Fruit fly (Drosophila melanogaster) whole organism, embryonic: ENCODE results near the gene RhoGAP18B.

Source experiments
- Abd-B ChIP-seq: fragments of 200-800 bp; sonication (Bioruptor generic); optimal IDR thresholded peaks from 2 replicates; lab custom pipeline; 2018; ENCODE audit warnings: missing biosample characterization, mild to moderate bottlenecking, missing genetic modification characterization, moderate library complexity
- Asciz ChIP-seq: fragments of 200-800 bp; sonication (Bioruptor generic); optimal IDR thresholded peaks from 2 replicates; lab custom pipeline; 2017; ENCODE audit warnings: missing biosample characterization, mild to moderate bottlenecking, missing genetic modification characterization, missing genetic modification reagents
- Awh ChIP-seq: fragments of 200-800 bp; sonication (Bioruptor generic); IDR thresholded peaks from 2 replicates; pipeline ENCODE4, ENCODE4 v1.3.6; 2022; ENCODE audit warnings: missing biosample characterization, missing genetic modification characterization
- CG11456 ChIP-seq: fragments of 200-800 bp; sonication (Bioruptor generic); IDR thresholded peaks from 3 replicates; pipeline ENCODE4 v1.3.6; 2022; ENCODE audit warnings: missing biosample characterization, missing genetic modification characterization
- CG11560 ChIP-seq: fragments of 200-800 bp; sonication (Bioruptor generic); IDR thresholded peaks from 3 replicates; pipeline ENCODE4 v1.3.6; 2022; ENCODE audit warnings: missing biosample characterization, missing genetic modification characterization
- CG13287 ChIP-seq: fragments of 200-800 bp; sonication (Bioruptor generic); IDR thresholded peaks from 2 replicates; pipeline ENCODE4 v1.3.6; 2022; ENCODE audit warnings: missing biosample characterization, missing genetic modification characterization; ENCODE audit not compliant: partially characterized antibody
- CG15601 ChIP-seq: fragments of 200-800 bp; sonication (Bioruptor generic); optimal IDR thresholded peaks from 3 replicates; lab custom pipeline; 2019; ENCODE audit warnings: missing biosample characterization, mild to moderate bottlenecking, missing genetic modification characterization, moderate library complexity
- CG16863 ChIP-seq: fragments of 200-800 bp; sonication (Bioruptor generic); optimal IDR thresholded peaks from 3 replicates; lab custom pipeline; 2016; ENCODE audit warnings: missing biosample characterization, missing genetic modification characterization
- CG1832 ChIP-seq: fragments of 200-800 bp; sonication (Bioruptor generic); optimal IDR thresholded peaks from 2 replicates; lab custom pipeline; 2017; ENCODE audit warnings: missing biosample characterization, mild to moderate bottlenecking, missing genetic modification characterization, inconsistent platforms
- CG2712 ChIP-seq: fragments of 200-800 bp; optimal IDR thresholded peaks from 3 replicates; lab custom pipeline; 2019; ENCODE audit warnings: missing biosample characterization, mild to moderate bottlenecking, missing genetic modification characterization, moderate library complexity
- CG2875 ChIP-seq: fragments of 200-800 bp; sonication (Bioruptor generic); optimal IDR thresholded peaks from 2 replicates; lab custom pipeline; 2017; ENCODE audit warnings: missing biosample characterization, mild to moderate bottlenecking, missing genetic modification characterization, missing genetic modification reagents
- CG33557 ChIP-seq: fragments of 200-800 bp; sonication (Bioruptor generic); optimal IDR thresholded peaks from 2 replicates; lab custom pipeline; 2019; ENCODE audit warnings: missing biosample characterization, mild to moderate bottlenecking, missing genetic modification characterization, moderate library complexity
- CG34224 ChIP-seq: fragments of 200-800 bp; sonication (Bioruptor generic); IDR thresholded peaks from 3 replicates; pipeline ENCODE4 v1.3.6; 2022; ENCODE audit warnings: missing biosample characterization, missing genetic modification characterization; ENCODE audit not compliant: partially characterized antibody
- CG4328 ChIP-seq: fragments of 200-800 bp; sonication (Bioruptor generic); optimal IDR thresholded peaks from 3 replicates; lab custom pipeline; 2017; ENCODE audit warnings: missing biosample characterization, missing genetic modification reagents, missing genetic modification characterization
- CG4404 ChIP-seq: fragments of 200-800 bp; sonication (Bioruptor generic); IDR thresholded peaks from 2 replicates; pipeline ENCODE4 v1.3.6; 2022; ENCODE audit warnings: missing biosample characterization, missing genetic modification characterization
- CG7372 ChIP-seq: fragments of 200-800 bp; sonication (Bioruptor generic); IDR thresholded peaks from 2 replicates; pipeline ENCODE4 v1.3.6; 2022; ENCODE audit warnings: missing biosample characterization, missing genetic modification characterization
- CG8089 ChIP-seq: fragments of 200-800 bp; sonication (Bioruptor generic); optimal IDR thresholded peaks from 3 replicates; lab custom pipeline; 2016; ENCODE audit warnings: missing biosample characterization, missing genetic modification characterization
- Deaf1 ChIP-seq: fragments of 200-800 bp; optimal IDR thresholded peaks from 3 replicates; lab custom pipeline; 2019; ENCODE audit warnings: missing biosample characterization, mild to moderate bottlenecking, missing genetic modification characterization, moderate library complexity
- Dip2 ChIP-seq: fragments of 200-800 bp; sonication (Bioruptor generic); IDR thresholded peaks from 2 replicates; pipeline ENCODE4 v1.3.6; 2022; ENCODE audit warnings: missing biosample characterization, missing genetic modification characterization
- Drgx ChIP-seq: fragments of 200-800 bp; sonication (Bioruptor generic); IDR thresholded peaks from 2 replicates; pipeline ENCODE4 v1.3.6; 2022; ENCODE audit warnings: missing biosample characterization, missing genetic modification characterization
- ERR ChIP-seq: fragments of 200-800 bp; sonication (Bioruptor generic); optimal IDR thresholded peaks from 2 replicates; lab custom pipeline; 2016; ENCODE audit warnings: missing biosample characterization, missing genetic modification characterization
- HLH54F ChIP-seq: fragments of 200-800 bp; sonication (Bioruptor generic); optimal IDR thresholded peaks from 3 replicates; lab custom pipeline; 2016; ENCODE audit warnings: missing biosample characterization, missing genetic modification characterization
- Hr39 ChIP-seq: fragments of >200 bp; optimal IDR thresholded peaks from 2 replicates; lab custom pipeline; 2017
- Myb ChIP-seq: fragments of 200-800 bp; sonication (Bioruptor generic); optimal IDR thresholded peaks from 2 replicates; lab custom pipeline; 2016; ENCODE audit warnings: missing biosample characterization, missing genetic modification characterization
- Sox100B ChIP-seq: fragments of 200-800 bp; sonication (Bioruptor generic); optimal IDR thresholded peaks from 3 replicates; lab custom pipeline; 2018; ENCODE audit warnings: missing biosample characterization, mild to moderate bottlenecking, missing genetic modification characterization
- Vsx1 ChIP-seq: fragments of 200-800 bp; sonication (Bioruptor generic); optimal IDR thresholded peaks from 2 replicates; lab custom pipeline; 2017; ENCODE audit warnings: missing biosample characterization, mild to moderate bottlenecking, missing genetic modification characterization, missing genetic modification reagents
- ac ChIP-seq: fragments of 200-800 bp; sonication (Bioruptor generic); optimal IDR thresholded peaks from 3 replicates; lab custom pipeline; 2017; ENCODE audit warnings: missing biosample characterization, mild to moderate bottlenecking, missing genetic modification characterization
- ara ChIP-seq: fragments of 200-800 bp; sonication (Bioruptor generic); IDR thresholded peaks from 2 replicates; pipeline ENCODE4 v1.3.6; 2022; ENCODE audit warnings: missing biosample characterization, missing genetic modification characterization
- bowl ChIP-seq: fragments of 200-800 bp; sonication (Bioruptor generic); IDR thresholded peaks from 2 replicates; pipeline ENCODE4 v1.3.6; 2022; ENCODE audit warnings: missing biosample characterization, missing genetic modification characterization
- cas ChIP-seq: fragments of 200-800 bp; sonication (Bioruptor generic); IDR thresholded peaks from 2 replicates; pipeline ENCODE4 v1.3.6; 2022; ENCODE audit warnings: missing biosample characterization, missing genetic modification characterization
- disco-r ChIP-seq: fragments of 200-800 bp; sonication (Bioruptor generic); optimal IDR thresholded peaks from 2 replicates; lab custom pipeline; 2016; ENCODE audit warnings: missing biosample characterization, missing genetic modification characterization
- exex ChIP-seq: fragments of 200-800 bp; sonication (Bioruptor generic); optimal IDR thresholded peaks from 4 replicates; lab custom pipeline; 2018; ENCODE audit warnings: missing biosample characterization, mild to moderate bottlenecking, missing genetic modification characterization, moderate library complexity
- fd96Cb ChIP-seq: fragments of 200-800 bp; sonication (Bioruptor generic); optimal IDR thresholded peaks from 2 replicates; lab custom pipeline; 2018; ENCODE audit warnings: missing biosample characterization, mild to moderate bottlenecking, missing genetic modification characterization, moderate library complexity
- kay ChIP-seq: fragments of 200-800 bp; sonication (Bioruptor generic); optimal IDR thresholded peaks from 2 replicates; lab custom pipeline; 2016; ENCODE audit warnings: missing biosample characterization, missing genetic modification characterization
- ken ChIP-seq: fragments of 200-800 bp; sonication (Bioruptor generic); IDR thresholded peaks from 3 replicates; pipeline ENCODE4 v1.3.6; 2022; ENCODE audit warnings: missing biosample characterization, missing genetic modification characterization
- mirr ChIP-seq: fragments of 200-800 bp; sonication (Bioruptor generic); optimal IDR thresholded peaks from 3 replicates; lab custom pipeline; 2018; ENCODE audit warnings: missing biosample characterization, mild to moderate bottlenecking, missing genetic modification characterization
- nau ChIP-seq: fragments of 200-800 bp; sonication (Bioruptor generic); optimal IDR thresholded peaks from 3 replicates; lab custom pipeline; 2017; ENCODE audit warnings: missing biosample characterization, mild to moderate bottlenecking, missing genetic modification characterization, missing genetic modification reagents
- nerfin-1 ChIP-seq: fragments of 200-800 bp; sonication (Bioruptor generic); optimal IDR thresholded peaks from 3 replicates; lab custom pipeline; 2019; ENCODE audit warnings: missing biosample characterization, mild to moderate bottlenecking, missing genetic modification characterization, moderate library complexity
- p53 ChIP-seq: fragments of 200-800 bp; sonication (Bioruptor generic); optimal IDR thresholded peaks from 2 replicates; lab custom pipeline; 2016; ENCODE audit warnings: missing biosample characterization, missing genetic modification characterization
- pb ChIP-seq: fragments of 200-800 bp; sonication (Bioruptor generic); optimal IDR thresholded peaks from 3 replicates; lab custom pipeline; 2016; ENCODE audit warnings: missing biosample characterization, missing genetic modification characterization
- pho ChIP-seq: fragments of 200-800 bp; sonication (Bioruptor generic); optimal IDR thresholded peaks from 2 replicates; lab custom pipeline; 2016; ENCODE audit warnings: missing biosample characterization, missing genetic modification characterization
- pros ChIP-seq: fragments of 200-800 bp; sonication (Bioruptor generic); optimal IDR thresholded peaks from 3 replicates; lab custom pipeline; 2019; ENCODE audit warnings: missing biosample characterization, mild to moderate bottlenecking, missing genetic modification characterization, moderate library complexity
- salm ChIP-seq: fragments of 200-800 bp; sonication (Bioruptor generic); optimal IDR thresholded peaks from 2 replicates; lab custom pipeline; 2018; ENCODE audit warnings: missing biosample characterization, mild to moderate bottlenecking, missing genetic modification characterization
- sens ChIP-seq: fragments of 200-800 bp; sonication (Bioruptor generic); peaks from one replicate; lab custom pipeline; 2016; ENCODE audit warnings: missing biosample characterization, missing genetic modification characterization
- slou ChIP-seq: fragments of 200-800 bp; sonication (Bioruptor generic); optimal IDR thresholded peaks from 3 replicates; lab custom pipeline; 2016; ENCODE audit warnings: missing biosample characterization, missing genetic modification characterization
- sob ChIP-seq: fragments of 200-800 bp; sonication (Bioruptor generic); IDR thresholded peaks from 2 replicates; pipeline ENCODE4 v1.3.6; 2022; ENCODE audit warnings: missing biosample characterization, missing genetic modification characterization
- tio ChIP-seq: fragments of 200-800 bp; sonication (Bioruptor generic); optimal IDR thresholded peaks from 2 replicates; lab custom pipeline; 2017; ENCODE audit warnings: missing biosample characterization, missing genetic modification characterization, inconsistent platforms
- toy ChIP-seq: fragments of 200-800 bp; sonication (Bioruptor generic); IDR thresholded peaks from 2 replicates; pipeline ENCODE4 v1.3.6; 2022; ENCODE audit warnings: missing biosample characterization, missing genetic modification characterization
- wdn ChIP-seq: fragments of 200-800 bp; sonication (Bioruptor generic); IDR thresholded peaks from 2 replicates; pipeline ENCODE4 v1.3.6; 2022; ENCODE audit warnings: missing biosample characterization, missing genetic modification characterization
- z ChIP-seq: fragments of 200-800 bp; sonication (Bioruptor generic); IDR thresholded peaks from 3 replicates; pipeline ENCODE4 v1.3.6; 2022; ENCODE audit warnings: missing biosample characterization, missing genetic modification characterization
- zfh2 ChIP-seq: fragments of 200-800 bp; sonication (Bioruptor generic); optimal IDR thresholded peaks from 2 replicates; lab custom pipeline; 2016; ENCODE audit warnings: missing biosample characterization, missing genetic modification characterization

The RhoGAP18B gene

DNA sequence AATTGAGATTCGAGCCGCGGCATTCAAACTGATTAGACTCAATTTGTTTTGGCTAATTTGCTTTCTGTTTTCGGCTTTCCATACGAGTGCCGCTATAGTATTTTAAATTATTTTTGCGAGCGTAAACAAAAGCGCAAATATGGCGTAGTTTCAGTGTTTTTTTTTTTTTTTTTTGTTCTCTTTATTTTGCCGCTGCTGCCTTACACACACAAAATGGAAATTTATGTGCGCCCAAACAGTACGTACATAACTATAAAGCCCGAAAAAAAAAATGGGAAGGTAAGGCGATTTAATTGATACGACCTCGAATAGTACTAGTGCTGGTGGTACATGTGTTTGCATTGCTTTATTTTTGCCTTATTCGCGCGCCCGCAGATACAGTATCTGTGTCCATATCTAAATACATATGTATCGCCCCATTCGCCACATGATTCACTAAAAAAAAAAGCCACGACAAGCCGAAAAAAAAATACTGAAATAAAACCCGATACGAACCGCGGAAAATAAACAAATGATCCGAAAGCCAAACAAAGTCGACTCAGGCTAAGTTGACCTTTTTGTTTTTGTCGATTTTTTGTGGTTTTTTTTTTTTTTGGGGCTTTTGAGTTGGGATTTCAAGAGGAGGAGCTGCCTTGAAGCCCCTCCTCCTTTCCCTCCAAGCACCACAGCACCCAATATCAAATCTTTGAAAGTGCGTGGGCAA is 18.8 kb downstream of the RhoGAP18B start (continued):
- TF ChIP-seq tio (GFP tag; lab: Kevin White, UChicago) (no peak), CG15601 (tag; lab: Kevin White, UChicago) (no peak), CG34224 (no peak), sens (peak; percentile 43), CG8089 (GFP tag; lab: Kevin White, UChicago) (no peak), CG33557 (no peak), CG11456 (GFP tag; lab: Robert Waterston, UW) (no peak), Drgx (GFP tag; lab: Robert Waterston, UW) (0 out of 2 replicates have a peak, but pooled peaks have one; percentile 23), mirr (GFP tag; lab: Kevin White, UChicago) (peak; percentile 29), toy (GFP tag; lab: Robert Waterston, UW) (no peak), exex (tag; lab: Kevin White, UChicago) (peak; percentile 43), z (GFP tag; lab: Robert Waterston, UW) (0 out of 3 replicates have a peak, but pooled peaks have one; percentile 37), Sox100B (GFP tag; lab: Kevin White, UChicago) (no peak), cas (GFP tag; lab: Robert Waterston, UW) (no peak), slou (no peak), disco-r (GFP tag; lab: Kevin White, UChicago) (no peak), ac (no peak), bowl (GFP tag; lab: Robert Waterston, UW) (no peak), Abd-B (GFP tag; lab: Kevin White, UChicago) (no peak)

DNA sequence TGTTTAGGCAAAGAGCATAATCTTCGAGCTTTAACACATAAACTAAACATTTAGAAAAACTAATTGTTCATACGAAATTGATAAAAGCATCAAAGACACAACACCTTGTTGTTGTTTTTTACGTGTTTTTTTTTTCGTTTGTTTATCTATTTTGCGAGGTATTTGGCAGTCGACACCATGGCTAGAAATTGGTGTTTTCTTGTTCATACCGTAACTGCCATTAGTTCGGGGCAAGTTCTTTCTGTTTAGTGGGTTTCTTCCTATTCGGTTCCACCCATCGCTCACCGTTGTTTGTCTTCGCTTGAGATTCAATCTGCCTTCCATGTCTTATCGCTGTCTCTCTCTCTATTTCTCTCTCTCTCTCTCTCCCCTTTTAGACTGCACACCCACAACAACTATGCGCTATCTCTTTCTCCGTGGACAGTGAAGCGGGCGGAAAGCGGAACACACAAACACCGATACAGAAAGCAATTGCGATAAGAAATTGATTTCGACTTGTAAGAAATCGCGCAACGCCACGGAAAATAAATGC is 20.4 kb downstream of the RhoGAP18B start:
- TF ChIP-seq CG2875 (GFP tag; lab: Kevin White, UChicago) = no peak
- TF ChIP-seq sob = no peak
- no peak for TF ChIP-seq Awh (GFP tag; lab: Robert Waterston, UW)
- no peak for TF ChIP-seq p53 (GFP tag; lab: Kevin White, UChicago)
- peak; percentile 34 for TF ChIP-seq pros (GFP tag; lab: Kevin White, UChicago)
- no peak for TF ChIP-seq CG11560
- peak; percentile 29 for TF ChIP-seq Deaf1 (tag; lab: Kevin White, UChicago)
- peak; percentile 62 for TF ChIP-seq pb (GFP tag; lab: Kevin White, UChicago)
- no peak for TF ChIP-seq ERR (GFP tag; lab: Kevin White, UChicago)
- TF ChIP-seq ara = no peak
- TF ChIP-seq Asciz (GFP tag; lab: Kevin White, UChicago) = no peak
- peak; percentile 8 for TF ChIP-seq HLH54F (GFP tag; lab: Kevin White, UChicago)
- no peak for TF ChIP-seq CG4328 (GFP tag; lab: Kevin White, UChicago)
- peak; percentile 3 for TF ChIP-seq CG2712 (tag; lab: Kevin White, UChicago)
- no peak for TF ChIP-seq CG4404 (GFP tag; lab: Robert Waterston, UW)
- peak; percentile 28 for TF ChIP-seq zfh2
- peak; percentile 22 for TF ChIP-seq fd96Cb (tag; lab: Kevin White, UChicago)
- peak; percentile 11 for TF ChIP-seq kay (GFP tag; lab: Kevin White, UChicago)
- no peak for TF ChIP-seq Vsx1 (GFP tag; lab: Kevin White, UChicago)
- TF ChIP-seq nerfin-1 (tag; lab: Kevin White, UChicago) = no peak
- TF ChIP-seq ken (GFP tag; lab: Robert Waterston, UW) = no peak
- peak; percentile 19 for TF ChIP-seq pho (GFP tag; lab: Kevin White, UChicago)
- no peak for TF ChIP-seq salm (tag; lab: Kevin White, UChicago)
- no peak for TF ChIP-seq wdn (GFP tag; lab: Robert Waterston, UW)
- peak; percentile 62 for TF ChIP-seq CG1832
- no peak for TF ChIP-seq Dip2
- no peak for TF ChIP-seq nau (GFP tag; lab: Kevin White, UChicago)
- peak; percentile 36 for TF ChIP-seq CG16863 (GFP tag; lab: Kevin White, UChicago)
- TF ChIP-seq Myb (GFP tag; lab: Kevin White, UChicago) = peak; percentile 22
- TF ChIP-seq CG13287 (GFP tag; lab: Robert Waterston, UW) = no peak
- TF ChIP-seq Hr39 (lab: Kevin White, UChicago) = no peak
- TF ChIP-seq CG7372 (GFP tag; lab: Robert Waterston, UW) = no peak
